Worm (Caenorhabditis elegans): ENCODE results near the gene ceh-88.

The ceh-88 gene

DNA sequence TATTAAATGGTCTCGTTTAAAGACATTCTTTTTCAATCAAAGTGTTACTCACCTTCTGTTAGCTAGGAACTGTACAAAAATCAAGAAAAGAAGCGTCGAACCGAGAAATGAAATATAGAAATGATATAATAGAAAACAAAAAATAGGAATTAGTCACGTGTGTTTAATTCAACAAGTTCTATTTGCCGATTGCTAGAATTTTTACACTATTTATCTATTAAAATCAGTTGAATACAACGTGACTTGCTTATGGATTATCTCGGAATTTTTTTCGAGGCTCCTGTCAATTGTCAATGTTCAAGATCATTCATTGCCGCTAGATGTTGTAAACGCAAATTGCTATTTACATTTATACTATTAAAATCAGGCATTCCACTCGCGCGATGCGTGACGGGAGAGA is 38.3 kb downstream of the ceh-88 start, which contains the start of gene zipt-17:
Gene zipt-17 (minus strand): TSS at position 101 of the 400 bp plus-strand sequence.
- TF ChIP-seq unc-62 (GFP tag; optimal IDR thresholded peaks at IDR 0.05), result no peak

DNA sequence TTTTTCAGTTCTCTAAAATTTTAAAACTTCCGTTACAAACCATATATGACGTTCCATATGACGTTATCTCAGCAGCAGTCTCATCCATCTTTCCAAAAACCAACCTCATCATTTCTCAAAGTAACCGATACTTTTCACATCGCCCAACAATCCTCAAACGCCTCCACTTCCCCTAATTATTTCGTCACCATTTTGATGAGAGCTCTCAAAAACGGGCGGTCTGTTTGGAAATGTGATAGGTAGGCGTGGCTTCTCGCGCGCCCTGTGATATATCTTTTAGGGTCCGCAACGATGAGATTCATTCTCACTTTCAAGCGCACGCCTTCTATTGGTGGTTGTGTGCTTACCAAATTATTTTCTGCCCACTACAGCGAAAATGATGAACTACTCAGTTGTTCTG is 39.3 kb downstream of the ceh-88 start, which contains the start of gene trh-1:
Gene trh-1 (plus strand): TSS at position 301 of the 400 bp plus-strand sequence.
- TF ChIP-seq unc-62 (GFP tag; optimal IDR thresholded peaks at IDR 0.05), result no peak

ce11 chrIV:17371469-17371868 is 42.5 kb downstream of the ceh-88 start, which contains the start of gene C30H6.5:
Gene C30H6.5, plus strand, starts transcription at chrIV:17371769.
- no peak for TF ChIP-seq unc-62 (GFP tag; optimal IDR thresholded peaks at IDR 0.05)

DNA sequence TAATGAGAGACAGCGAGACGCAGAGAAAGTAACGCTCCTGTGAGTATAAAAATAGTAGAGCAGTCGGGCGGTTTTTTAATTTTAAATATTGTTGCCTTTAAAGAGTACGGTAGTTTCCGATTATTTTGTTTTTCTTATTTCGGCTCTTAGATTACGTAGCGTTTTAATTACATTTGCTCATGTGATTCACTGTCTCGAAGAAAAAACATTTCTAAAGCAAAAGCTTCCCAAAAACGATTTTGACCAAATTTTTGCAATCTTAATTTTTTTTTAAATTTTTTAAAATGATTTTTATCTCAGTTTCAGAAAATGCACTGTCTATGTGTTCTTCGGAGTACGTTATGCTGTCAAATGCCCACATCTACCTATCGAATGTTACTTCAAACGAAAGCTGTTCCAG is 47.1 kb downstream of the ceh-88 start, which contains the start of gene haf-1:
Gene haf-1 (plus strand): TSS at position 301 of the 400 bp plus-strand sequence.
- no peak for TF ChIP-seq unc-62 (GFP tag; optimal IDR thresholded peaks at IDR 0.05)

- TF ChIP-seq unc-62 (GFP tag; optimal IDR thresholded peaks at IDR 0.05), result no peak
Measured at ce11 chrIV:17380061-17380680, 51.2 kb downstream of the ceh-88 start, which contains the start of the genes C30H6.9 and dlat-2. Gene C30H6.9, minus strand, starts transcription at chrIV:17380170. Gene dlat-2, plus strand, starts transcription at chrIV:17380626.

DNA sequence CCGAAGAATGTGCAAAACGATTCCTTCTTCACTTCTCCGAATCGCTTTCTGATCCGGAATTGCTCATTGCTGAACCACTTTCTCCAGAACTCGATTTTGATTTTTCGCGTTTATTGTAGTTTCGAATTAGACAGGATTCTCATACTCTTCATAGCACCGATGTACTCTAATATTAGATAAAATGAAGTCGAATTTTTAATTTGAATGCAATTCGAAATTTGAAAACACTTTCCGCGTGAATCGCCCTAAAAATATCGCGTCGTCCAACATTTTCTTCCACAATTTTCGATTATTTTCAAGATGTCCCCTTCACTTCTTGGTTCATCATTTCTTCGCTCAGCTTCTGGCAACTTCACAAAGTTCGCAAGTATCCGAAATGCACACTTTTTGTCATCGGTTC is 53.0 kb downstream of the ceh-88 start, which contains the start of gene C30H6.8:
Gene C30H6.8 (plus strand): TSS at position 301 of the 400 bp plus-strand sequence.
- TF ChIP-seq unc-62 (GFP tag; optimal IDR thresholded peaks at IDR 0.05), result no peak
